Worm (Caenorhabditis elegans) whole organism, L4 larva: ENCODE data around the gene nprl-3.

Experiments used
- F49E8.2 ChIP-seq: sonication (generic microtip); optimal IDR thresholded peaks from 2 replicates; lab custom pipeline; 2016; ENCODE audit warnings: missing compliant biosample characterization, mild to moderate bottlenecking, missing genetic modification characterization, borderline replicate concordance
- ceh-82 ChIP-seq: sonication (generic microtip); optimal IDR thresholded peaks from 2 replicates; lab custom pipeline; 2017; ENCODE audit warnings: missing biosample characterization, missing genetic modification characterization
- ces-1 ChIP-seq: fragments of 150-350 bp; sonication (generic microtip); optimal IDR thresholded peaks from 4 replicates; lab custom pipeline; 2014; ENCODE audit warnings: missing biosample characterization, missing genetic modification reagents, missing genetic modification characterization
- fos-1 ChIP-seq: fragments of 150-350 bp; optimal IDR thresholded peaks from 2 replicates; lab custom pipeline; 2014; ENCODE audit warnings: missing biosample characterization, missing genetic modification characterization
- lin-15B ChIP-seq: fragments of 150-350 bp; sonication (generic microtip); optimal IDR thresholded peaks from 3 replicates; lab custom pipeline; 2014; ENCODE audit warnings: missing biosample characterization, missing genetic modification characterization
- lin-39 ChIP-seq: fragments of 150-350 bp; optimal IDR thresholded peaks from 2 replicates; lab custom pipeline; 2014; ENCODE audit warnings: missing biosample characterization, missing genetic modification reagents, missing genetic modification characterization
- nhr-28 ChIP-seq: fragments of 150-350 bp; optimal IDR thresholded peaks from 2 replicates; lab custom pipeline; 2014; ENCODE audit warnings: missing biosample characterization, missing genetic modification characterization
- zip-11 ChIP-seq: fragments of 200-800 bp; sonication (Bioruptor generic); IDR thresholded peaks from 2 replicates; pipeline ENCODE4 v1.3.6; 2022; ENCODE audit warnings: missing genetic modification characterization, missing compliant biosample characterization

ce11 chrIV:8312846-8313245 is 15.6 kb downstream of the nprl-3 start, which contains the start of gene F35H10.10:
- TF ChIP-seq lin-39 (no peak), ces-1 (no peak), F49E8.2 (no peak), fos-1 (tag; lab: Kevin White, UChicago) (no peak), ceh-82 (tag; lab: Kevin White, UChicago) (no peak), lin-15B (tag; lab: Kevin White, UChicago) (no peak), zip-11 (GFP tag; lab: Robert Waterston, UW) (no peak), nhr-28 (tag; lab: Kevin White, UChicago) (no peak)
